Fruit fly (Drosophila melanogaster) Kc167 (cell line): ENCODE measurements around the gene Myb.

ENCODE experiments used
- Myc ChIP-seq: fragments of >200 bp; optimal IDR thresholded peaks from 2 replicates; lab custom pipeline; 2017; ENCODE audit warnings: missing external identifiers
- Sin3A ChIP-seq: fragments of >200 bp; optimal IDR thresholded peaks from 2 replicates; lab custom pipeline; 2018; ENCODE audit warnings: missing external identifiers
- insv ChIP-seq: fragments of >200 bp; optimal IDR thresholded peaks from 3 replicates; lab custom pipeline; 2018; ENCODE audit warnings: missing external identifiers
- psq ChIP-seq: fragments of >200 bp; optimal IDR thresholded peaks from 2 replicates; lab custom pipeline; 2017; ENCODE audit warnings: missing external identifiers

DNA sequence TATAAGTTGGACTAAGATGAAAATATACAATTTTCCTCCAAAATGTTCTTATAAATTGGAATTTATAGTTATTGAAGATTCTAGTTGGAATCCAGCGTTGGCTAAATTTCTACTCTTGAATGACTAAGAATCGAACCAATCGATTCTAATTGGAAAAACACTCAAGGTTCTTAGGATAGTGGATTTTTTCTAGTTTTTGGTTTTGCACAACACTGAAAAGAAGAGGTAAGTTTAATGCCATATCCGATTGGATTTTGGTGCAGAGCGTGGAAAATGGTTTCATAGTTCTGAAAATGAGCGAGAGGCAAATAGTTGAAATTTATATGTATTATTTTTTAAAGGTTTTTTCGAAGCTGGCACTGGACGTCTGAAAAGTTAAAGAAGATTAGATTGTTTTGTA lies 17.9 kb upstream of the Myb start:
- TF ChIP-seq Sin3A (lab: Kevin White, UChicago) (no peak), insv (lab: Kevin White, UChicago) (no peak), psq (lab: Kevin White, UChicago) (no peak), Myc (lab: Kevin White, UChicago) (no peak)
